Fruit fly (Drosophila melanogaster): ENCODE results near the gene CG17193.

The CG17193 gene

DNA sequence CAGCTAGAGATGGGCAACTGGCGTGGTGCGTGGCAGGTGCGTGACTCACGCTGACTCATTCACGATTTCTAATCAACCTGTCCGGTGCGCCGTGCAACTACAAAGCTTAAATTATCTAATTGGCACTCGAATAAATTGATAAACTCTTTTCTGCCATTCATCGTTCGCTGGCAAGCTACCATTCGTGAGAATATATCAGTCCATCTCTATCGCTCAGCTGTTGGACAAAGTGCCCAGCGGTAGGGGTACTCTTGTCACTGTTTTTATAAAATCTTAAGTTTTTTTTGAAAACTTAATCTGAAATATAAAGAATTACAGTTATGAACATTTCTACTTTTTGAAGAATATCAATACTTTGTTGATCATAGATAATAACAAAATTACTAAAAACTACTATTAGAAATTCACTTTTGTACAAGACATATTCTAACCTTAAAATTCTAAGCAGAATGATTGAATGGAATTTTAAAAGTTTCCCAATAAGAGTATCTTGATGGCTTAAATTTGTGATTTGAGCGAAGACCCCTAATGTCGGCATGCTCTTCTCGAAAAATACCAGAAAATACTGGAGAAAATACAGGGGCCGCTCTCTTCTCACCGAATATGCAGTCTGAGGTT, 34.6 kb downstream of the CG17193 start, which contains the start of the genes PIG-L and psidin (continued):
- TF ChIP-seq Ptx1 (GFP tag; IDR thresholded peaks at IDR 0.05): peak; percentile 88
- no peak for TF ChIP-seq CG12071 (GFP tag; optimal IDR thresholded peaks at IDR 0.05)
- peak; percentile 86 for TF ChIP-seq CG18619 (GFP tag; optimal IDR thresholded peaks at IDR 0.05)
- peak; percentile 95 for TF ChIP-seq CG12391 (tag; optimal IDR thresholded peaks at IDR 0.05)
- peak; percentile 61 for TF ChIP-seq chm (GFP tag; IDR thresholded peaks at IDR 0.05)
- peak; percentile 97 for TF ChIP-seq sna (GFP tag; IDR thresholded peaks at IDR 0.05; ENCODE audit: partially characterized antibody)
- TF ChIP-seq da (GFP tag; optimal IDR thresholded peaks at IDR 0.05): peak; percentile 50
- peak; percentile 40 for TF ChIP-seq ttk (GFP tag; IDR thresholded peaks at IDR 0.05)
- no peak for TF ChIP-seq dmrt99B (tag; optimal IDR thresholded peaks at IDR 0.05)
- TF ChIP-seq CG7357 (GFP tag; IDR thresholded peaks at IDR 0.05): peak; percentile 61; the same call in 2 of the 3 replicates
- no peak for TF ChIP-seq CG4360 (GFP tag; IDR thresholded peaks at IDR 0.05)
- no peak for TF ChIP-seq sim (GFP tag; IDR thresholded peaks at IDR 0.05)
- peak; percentile 38 for TF ChIP-seq Dip3 (GFP tag; optimal IDR thresholded peaks at IDR 0.05)
- no peak for TF ChIP-seq Tbp (GFP tag; optimal IDR thresholded peaks at IDR 0.05)
- TF ChIP-seq CG13424 (tag; optimal IDR thresholded peaks at IDR 0.05): peak; percentile 94
- TF ChIP-seq bbx (GFP tag; IDR thresholded peaks at IDR 0.05; ENCODE audit: partially characterized antibody): peak; percentile 95
- TF ChIP-seq ara (GFP tag; IDR thresholded peaks at IDR 0.05): peak; percentile 63
- no peak for TF ChIP-seq cg (GFP tag; optimal IDR thresholded peaks at IDR 0.05)
- TF ChIP-seq CG11398 (GFP tag; optimal IDR thresholded peaks at IDR 0.05): peak; percentile 56
- TF ChIP-seq CG1024 (GFP tag; IDR thresholded peaks at IDR 0.05): peak; percentile 29; the same call in 1 of the 2 replicates
- TF ChIP-seq dm (GFP tag; optimal IDR thresholded peaks at IDR 0.05): peak; percentile 69
- peak; percentile 26 for TF ChIP-seq Rx (GFP tag; IDR thresholded peaks at IDR 0.05)
- TF ChIP-seq Bdp1 (GFP tag; optimal IDR thresholded peaks at IDR 0.05): peak; percentile 78
- TF ChIP-seq ranshi (GFP tag; IDR thresholded peaks at IDR 0.05): peak; percentile 46; the same call in 1 of the 2 replicates
- no peak for TF ChIP-seq lov (optimal IDR thresholded peaks at IDR 0.05)
- TF ChIP-seq lov (GFP tag; IDR thresholded peaks at IDR 0.05): peak; percentile 41; the same call in 1 of the 3 replicates
- TF ChIP-seq BEAF-32 (GFP tag; optimal IDR thresholded peaks at IDR 0.05): peak; percentile 93
- TF ChIP-seq CG15696 (tag; optimal IDR thresholded peaks at IDR 0.05): peak; percentile 80
- TF ChIP-seq Nf-YC (tag; optimal IDR thresholded peaks at IDR 0.05): peak; percentile 82
- peak; percentile 80 to 95 for TF ChIP-seq crp (GFP tag; optimal IDR thresholded peaks at IDR 0.05)
- no peak for TF ChIP-seq z (GFP tag; IDR thresholded peaks at IDR 0.05)
- TF ChIP-seq CG4404 (GFP tag; IDR thresholded peaks at IDR 0.05): peak; percentile 64
- peak; percentile 83 to 98 for TF ChIP-seq insv (GFP tag; optimal IDR thresholded peaks at IDR 0.05)
- peak; percentile 79 for TF ChIP-seq CG34422 (GFP tag; IDR thresholded peaks at IDR 0.05)
- TF ChIP-seq Jarid2 (GFP tag; optimal IDR thresholded peaks at IDR 0.05): no peak
- no peak for TF ChIP-seq eve (GFP tag; optimal IDR thresholded peaks at IDR 0.05)
- TF ChIP-seq CG16863 (GFP tag; optimal IDR thresholded peaks at IDR 0.05): peak; percentile 82
- TF ChIP-seq CG15073 (GFP tag; optimal IDR thresholded peaks at IDR 0.05): peak; percentile 32
- peak; percentile 53 for TF ChIP-seq Sry-β (GFP tag; optimal IDR thresholded peaks at IDR 0.05)
- peak; percentile 81 for TF ChIP-seq CG13624 (GFP tag; optimal IDR thresholded peaks at IDR 0.05)
- no peak for TF ChIP-seq nau (GFP tag; optimal IDR thresholded peaks at IDR 0.05)
- no peak for TF ChIP-seq CG6765 (GFP tag; optimal IDR thresholded peaks at IDR 0.05)
- TF ChIP-seq CG1603 (tag; optimal IDR thresholded peaks at IDR 0.05): peak; percentile 83
- TF ChIP-seq CG2889 (GFP tag; IDR thresholded peaks at IDR 0.05): peak; percentile 65; the same call in 1 of the 3 replicates
- TF ChIP-seq Ravus (GFP tag; IDR thresholded peaks at IDR 0.05): peak; percentile 11; the same call in 1 of the 2 replicates
- no peak for TF ChIP-seq MTF-1 (GFP tag; optimal IDR thresholded peaks at IDR 0.05; ENCODE audit: borderline replicate concordance)
- TF ChIP-seq rib (GFP tag; IDR thresholded peaks at IDR 0.05): no peak
- TF ChIP-seq Neu2 (GFP tag; optimal IDR thresholded peaks at IDR 0.05; ENCODE audit: borderline replicate concordance): peak; percentile 3
- TF ChIP-seq Lim3 (GFP tag; IDR thresholded peaks at IDR 0.05): no peak
- TF ChIP-seq tna (GFP tag; IDR thresholded peaks at IDR 0.05; ENCODE audit: partially characterized antibody): peak; percentile 78

Measured in whole organism, embryonic.